Fruit fly (Drosophila melanogaster): ENCODE measurements around the gene Nmt.

The Nmt gene

dm6 chr3L:8177795-8178564 lies at the start of gene Nmt:
TSS of gene Nmt (minus strand) at chr3L:8178429.
- no peak for TF ChIP-seq usp (GFP tag; optimal IDR thresholded peaks at IDR 0.05)
- TF ChIP-seq pan (optimal IDR thresholded peaks at IDR 0.05), result no peak
- TF ChIP-seq CG8478 (optimal IDR thresholded peaks at IDR 0.05), result no peak
- TF ChIP-seq Dll (optimal IDR thresholded peaks at IDR 0.05), result no peak
- no peak for TF ChIP-seq psq (optimal IDR thresholded peaks at IDR 0.05)
- TF ChIP-seq EcR (GFP tag; optimal IDR thresholded peaks at IDR 0.05), result no peak

- TF ChIP-seq usp (GFP tag; optimal IDR thresholded peaks at IDR 0.05) (no peak), pan (optimal IDR thresholded peaks at IDR 0.05) (no peak), CG8478 (optimal IDR thresholded peaks at IDR 0.05) (no peak), psq (optimal IDR thresholded peaks at IDR 0.05) (no peak), Dll (optimal IDR thresholded peaks at IDR 0.05) (no peak), EcR (GFP tag; optimal IDR thresholded peaks at IDR 0.05) (no peak)
Measured at dm6 chr3L:8221835-8222234, 43.6 kb upstream of the Nmt start, which contains the start of gene CG13678. TSS of gene CG13678 (plus strand) at chr3L:8222141.

dm6 chr3L:8219687-8220086 lies 41.5 kb upstream of the Nmt start:
- TF ChIP-seq EcR (GFP tag; optimal IDR thresholded peaks at IDR 0.05) (no peak), Dll (optimal IDR thresholded peaks at IDR 0.05) (no peak), CG8478 (optimal IDR thresholded peaks at IDR 0.05) (no peak), pan (optimal IDR thresholded peaks at IDR 0.05) (no peak), usp (GFP tag; optimal IDR thresholded peaks at IDR 0.05) (no peak), psq (optimal IDR thresholded peaks at IDR 0.05) (no peak)

dm6 chr3L:8218883-8219282 lies 40.7 kb upstream of the Nmt start, which contains the start of gene CG13674:
TSS of gene CG13674 (minus strand) at chr3L:8218983.
- TF ChIP-seq Dll (optimal IDR thresholded peaks at IDR 0.05), result no peak
- no peak for TF ChIP-seq EcR (GFP tag; optimal IDR thresholded peaks at IDR 0.05)
- no peak for TF ChIP-seq usp (GFP tag; optimal IDR thresholded peaks at IDR 0.05)
- no peak for TF ChIP-seq psq (optimal IDR thresholded peaks at IDR 0.05)
- TF ChIP-seq pan (optimal IDR thresholded peaks at IDR 0.05), result no peak
- no peak for TF ChIP-seq CG8478 (optimal IDR thresholded peaks at IDR 0.05)

dm6 chr3L:8214980-8215379 lies 36.8 kb upstream of the Nmt start, which contains the start of gene CG8012:
TSS of gene CG8012 (plus strand) at chr3L:8215280.
- TF ChIP-seq pan (optimal IDR thresholded peaks at IDR 0.05) (no peak), Dll (optimal IDR thresholded peaks at IDR 0.05) (no peak), CG8478 (optimal IDR thresholded peaks at IDR 0.05) (no peak), usp (GFP tag; optimal IDR thresholded peaks at IDR 0.05) (no peak), EcR (GFP tag; optimal IDR thresholded peaks at IDR 0.05) (no peak)

dm6 chr3L:8211590-8211989 lies 33.4 kb upstream of the Nmt start, which contains the start of gene CG8006:
TSS of gene CG8006 (plus strand) at chr3L:8211890.
- no peak for TF ChIP-seq Dll (optimal IDR thresholded peaks at IDR 0.05)

dm6 chr3L:8210596-8210995 lies 32.4 kb upstream of the Nmt start, which contains the start of gene tut:
TSS of gene tut (minus strand) at chr3L:8210743.
- TF ChIP-seq CG8478 (optimal IDR thresholded peaks at IDR 0.05) (no peak), Dll (optimal IDR thresholded peaks at IDR 0.05) (no peak), pan (optimal IDR thresholded peaks at IDR 0.05) (no peak), usp (GFP tag; optimal IDR thresholded peaks at IDR 0.05) (no peak), psq (optimal IDR thresholded peaks at IDR 0.05) (no peak), EcR (GFP tag; optimal IDR thresholded peaks at IDR 0.05) (no peak)

- TF ChIP-seq pan (optimal IDR thresholded peaks at IDR 0.05), result no peak
Measured at dm6 chr3L:8202317-8202842, 24.2 kb upstream of the Nmt start, which contains the start of the genes CG7366 and CG13679. TSS of gene CG7366 (minus strand) at chr3L:8202417. TSS of gene CG13679 (plus strand) at chr3L:8202792.

dm6 chr3L:8197779-8198279 lies 19.6 kb upstream of the Nmt start, which contains the start of the genes UbcE2M and Dhps:
TSS of gene UbcE2M (minus strand) at chr3L:8197987.
TSS of gene Dhps (plus strand) at chr3L:8198207.
- TF ChIP-seq usp (GFP tag; optimal IDR thresholded peaks at IDR 0.05) (no peak), psq (optimal IDR thresholded peaks at IDR 0.05) (no peak), Dll (optimal IDR thresholded peaks at IDR 0.05) (no peak), pan (optimal IDR thresholded peaks at IDR 0.05) (no peak), CG8478 (optimal IDR thresholded peaks at IDR 0.05) (no peak)

dm6 chr3L:8193016-8193415 lies 14.8 kb upstream of the Nmt start, which contains the start of gene CG7387:
TSS of gene CG7387 (minus strand) at chr3L:8193116.
- no peak for TF ChIP-seq Dll (optimal IDR thresholded peaks at IDR 0.05)
- no peak for TF ChIP-seq CG8478 (optimal IDR thresholded peaks at IDR 0.05)
- TF ChIP-seq EcR (GFP tag; optimal IDR thresholded peaks at IDR 0.05), result no peak
- TF ChIP-seq pan (optimal IDR thresholded peaks at IDR 0.05), result no peak
- no peak for TF ChIP-seq usp (GFP tag; optimal IDR thresholded peaks at IDR 0.05)
- no peak for TF ChIP-seq psq (optimal IDR thresholded peaks at IDR 0.05)

- TF ChIP-seq EcR (GFP tag; optimal IDR thresholded peaks at IDR 0.05) (no peak), usp (GFP tag; optimal IDR thresholded peaks at IDR 0.05) (no peak), CG8478 (optimal IDR thresholded peaks at IDR 0.05) (no peak), psq (optimal IDR thresholded peaks at IDR 0.05) (no peak)
Measured at dm6 chr3L:8191042-8191613, 12.9 kb upstream of the Nmt start, which contains the start of gene MED24. TSS of gene MED24 (plus strand) at chr3L:8191270.

dm6 chr3L:8189234-8189633 lies 11.0 kb upstream of the Nmt start:
- TF ChIP-seq EcR (GFP tag; optimal IDR thresholded peaks at IDR 0.05) (no peak), Dll (optimal IDR thresholded peaks at IDR 0.05) (no peak), CG8478 (optimal IDR thresholded peaks at IDR 0.05) (no peak)
